Worm (Caenorhabditis elegans) whole organism, L1 larva: ENCODE results near the gene T10H9.1.

Experiments
- Y116A8C.19 ChIP-seq: sonication (generic microtip); optimal IDR thresholded peaks from 2 replicates; lab custom pipeline; 2016; ENCODE audit warnings: missing compliant biosample characterization, missing genetic modification characterization, borderline replicate concordance
- blmp-1 ChIP-seq: fragments of 150-350 bp; optimal IDR thresholded peaks from 2 replicates; lab custom pipeline; 2014; ENCODE audit warnings: missing biosample characterization, missing genetic modification characterization
- ceh-82 ChIP-seq, 3 experiments: fragments of 150-350 bp in 1 of 3; sonication (generic microtip) in 2 of 3; optimal IDR thresholded peaks; 2 replicates each; lab custom pipeline; 2014 to 2017; ENCODE audit warnings: missing biosample characterization in 3 of 3, missing genetic modification characterization in 3 of 3
- elt-3 ChIP-seq, 6 experiments: fragments of 150-350 bp in 1 of 6; sonication (generic microtip); optimal IDR thresholded peaks; 2 replicates each; lab custom pipeline; 2017 to 2018; ENCODE audit warnings: missing biosample characterization in 6 of 6, missing genetic modification characterization in 6 of 6, inconsistent platforms in 1 of 6
- fkh-10 ChIP-seq: sonication (generic microtip); optimal IDR thresholded peaks from 2 replicates; lab custom pipeline; 2017; ENCODE audit warnings: missing biosample characterization, missing genetic modification reagents, missing genetic modification characterization
- lin-35 ChIP-seq, 2 experiments: fragments of 150-350 bp; optimal IDR thresholded peaks; 2 replicates each; lab custom pipeline; 2014; ENCODE audit warnings: missing biosample characterization in 2 of 2, missing genetic modification characterization in 2 of 2, missing genetic modification reagents in 2 of 2
- skn-1 ChIP-seq: fragments of 150-350 bp; optimal IDR thresholded peaks from 2 replicates; lab custom pipeline; 2014; ENCODE audit warnings: missing biosample characterization, missing genetic modification characterization
- snpc-4 ChIP-seq: fragments of 150-350 bp; optimal IDR thresholded peaks from 2 replicates; lab custom pipeline; 2014; ENCODE audit warnings: missing biosample characterization, missing genetic modification characterization
- unc-86 ChIP-seq: sonication (generic microtip); optimal IDR thresholded peaks from 2 replicates; lab custom pipeline; 2016; ENCODE audit warnings: missing genetic modification characterization, missing compliant biosample characterization

- no peak for TF ChIP-seq fkh-10 (GFP tag; lab: Kevin White, UChicago)
- TF ChIP-seq unc-86 (tag; lab: Kevin White, UChicago) = no peak
- TF ChIP-seq snpc-4 (tag; lab: Kevin White, UChicago) = no peak
- TF ChIP-seq blmp-1 (tag; lab: Kevin White, UChicago) = no peak
- TF ChIP-seq lin-35 (GFP tag; optimal IDR thresholded peaks at IDR 0.05; lab: Kevin White, UChicago) = no peak
- TF ChIP-seq elt-3 (tag; optimal IDR thresholded peaks at IDR 0.05; lab: Kevin White, UChicago) = no peak
- no peak for TF ChIP-seq skn-1 (tag; lab: Kevin White, UChicago)
- TF ChIP-seq ceh-82 (tag; optimal IDR thresholded peaks at IDR 0.05; lab: Kevin White, UChicago) = no peak
- TF ChIP-seq Y116A8C.19 (tag; lab: Kevin White, UChicago) = no peak
Measured at ce11 chrV:6685499-6685898, 36.1 kb downstream of the T10H9.1 start.
